Fruit fly (Drosophila melanogaster) whole organism, embryonic: Measurements from ENCODE around the gene CG13455.
A peak's percentile ranks its signal among the peaks of the same experiment; 100 is the strongest.

Experiments used
- Antp ChIP-seq: fragments of 200-800 bp; sonication (Bioruptor generic); optimal IDR thresholded peaks from 3 replicates; lab custom pipeline; 2016; ENCODE audit warnings: missing biosample characterization, missing genetic modification characterization
- BtbVII ChIP-seq: fragments of 200-800 bp; sonication (Bioruptor generic); optimal IDR thresholded peaks from 3 replicates; lab custom pipeline; 2017; ENCODE audit warnings: missing biosample characterization, mild to moderate bottlenecking, missing genetic modification characterization
- CG11696 ChIP-seq: fragments of 200-800 bp; sonication (Bioruptor generic); IDR thresholded peaks from 2 replicates; pipeline ENCODE4 v1.3.6; 2022; ENCODE audit warnings: missing biosample characterization, missing genetic modification characterization
- CG13296 ChIP-seq: fragments of 200-800 bp; sonication (Bioruptor generic); optimal IDR thresholded peaks from 3 replicates; lab custom pipeline; 2018; ENCODE audit warnings: missing biosample characterization, mild to moderate bottlenecking, missing genetic modification characterization
- CG13424 ChIP-seq: fragments of 200-800 bp; sonication (Bioruptor generic); optimal IDR thresholded peaks from 2 replicates; lab custom pipeline; 2019; ENCODE audit warnings: missing biosample characterization, mild to moderate bottlenecking, missing genetic modification characterization, moderate library complexity
- CG14014 ChIP-seq: fragments of 200-800 bp; sonication (Bioruptor generic); IDR thresholded peaks from 2 replicates; pipeline ENCODE4 v1.3.6; 2022; ENCODE audit warnings: missing biosample characterization, missing genetic modification characterization
- CG14710 ChIP-seq: fragments of 200-800 bp; sonication (Bioruptor generic); optimal IDR thresholded peaks from 3 replicates; lab custom pipeline; 2019; ENCODE audit warnings: missing biosample characterization, mild to moderate bottlenecking, missing genetic modification characterization, moderate library complexity
- CG15269 ChIP-seq: fragments of 200-800 bp; sonication (Bioruptor generic); optimal IDR thresholded peaks from 2 replicates; lab custom pipeline; 2018; ENCODE audit warnings: missing biosample characterization, mild to moderate bottlenecking, missing genetic modification characterization, moderate library complexity
- CG15601 ChIP-seq: fragments of 200-800 bp; sonication (Bioruptor generic); optimal IDR thresholded peaks from 3 replicates; lab custom pipeline; 2019; ENCODE audit warnings: missing biosample characterization, mild to moderate bottlenecking, missing genetic modification characterization, moderate library complexity
- CG17802 ChIP-seq: fragments of 200-800 bp; sonication (Bioruptor generic); optimal IDR thresholded peaks from 2 replicates; lab custom pipeline; 2018; ENCODE audit warnings: missing biosample characterization, mild to moderate bottlenecking, missing genetic modification characterization, moderate library complexity
- CG30020 ChIP-seq: fragments of 200-800 bp; optimal IDR thresholded peaks from 2 replicates; lab custom pipeline; 2019; ENCODE audit warnings: missing biosample characterization, mild to moderate bottlenecking, missing genetic modification characterization, moderate library complexity
- CG34422 ChIP-seq: fragments of 200-800 bp; sonication (Bioruptor generic); IDR thresholded peaks from 3 replicates; pipeline ENCODE4 v1.3.6; 2022; ENCODE audit warnings: missing biosample characterization, missing genetic modification characterization
- CG6175 ChIP-seq: fragments of 200-800 bp; sonication (Bioruptor generic); IDR thresholded peaks from 3 replicates; pipeline ENCODE4 v1.3.6; 2022; ENCODE audit warnings: missing biosample characterization, missing genetic modification characterization
- CG6254 ChIP-seq: fragments of 200-800 bp; sonication (Bioruptor generic); optimal IDR thresholded peaks from 3 replicates; lab custom pipeline; 2017; ENCODE audit warnings: mild to moderate bottlenecking, missing biosample characterization, missing genetic modification reagents, missing genetic modification characterization
- CG6272 ChIP-seq: fragments of 200-800 bp; sonication (Bioruptor generic); IDR thresholded peaks from 2 replicates; pipeline ENCODE4 v1.3.6; 2022; ENCODE audit warnings: missing biosample characterization, missing genetic modification characterization
- CG7271 ChIP-seq: fragments of 200-800 bp; sonication (Bioruptor generic); optimal IDR thresholded peaks from 2 replicates; lab custom pipeline; 2018; ENCODE audit warnings: missing biosample characterization, mild to moderate bottlenecking, missing genetic modification characterization, moderate library complexity
- CG7556 ChIP-seq: fragments of 200-800 bp; sonication (Bioruptor generic); optimal IDR thresholded peaks from 2 replicates; lab custom pipeline; 2017; ENCODE audit warnings: missing biosample characterization, mild to moderate bottlenecking, missing genetic modification characterization
- CG7786 ChIP-seq: fragments of 200-800 bp; sonication (Bioruptor generic); optimal IDR thresholded peaks from 2 replicates; lab custom pipeline; 2016; ENCODE audit warnings: missing biosample characterization, missing genetic modification characterization
- CG9817 ChIP-seq: fragments of 200-800 bp; sonication (Bioruptor generic); optimal IDR thresholded peaks from 2 replicates; lab custom pipeline; 2018; ENCODE audit warnings: missing biosample characterization, mild to moderate bottlenecking, missing genetic modification characterization, moderate library complexity
- CHES-1-like ChIP-seq: fragments of 200-800 bp; sonication (Bioruptor generic); optimal IDR thresholded peaks from 2 replicates; lab custom pipeline; 2016; ENCODE audit warnings: missing biosample characterization, missing genetic modification characterization
- Dad ChIP-seq: fragments of 200-800 bp; sonication (Bioruptor generic); optimal IDR thresholded peaks from 3 replicates; lab custom pipeline; 2016; ENCODE audit warnings: missing biosample characterization, missing genetic modification characterization
- Drgx ChIP-seq: fragments of 200-800 bp; sonication (Bioruptor generic); IDR thresholded peaks from 2 replicates; pipeline ENCODE4 v1.3.6; 2022; ENCODE audit warnings: missing biosample characterization, missing genetic modification characterization
- E2f2 ChIP-seq: fragments of 200-800 bp; sonication (Bioruptor generic); IDR thresholded peaks from 2 replicates; pipeline ENCODE4 v1.3.6; 2022; ENCODE audit warnings: missing biosample characterization, missing genetic modification characterization
- Ets97D ChIP-seq: fragments of 200-800 bp; sonication (Bioruptor generic); optimal IDR thresholded peaks from 3 replicates; lab custom pipeline; 2016; ENCODE audit warnings: missing biosample characterization, missing genetic modification characterization
- Fer1 ChIP-seq: fragments of 200-800 bp; sonication (Bioruptor generic); optimal IDR thresholded peaks from 2 replicates; lab custom pipeline; 2017; ENCODE audit warnings: missing biosample characterization, mild to moderate bottlenecking, missing genetic modification characterization
- H15 ChIP-seq: fragments of 200-800 bp; sonication (Bioruptor generic); IDR thresholded peaks from 3 replicates; pipeline ENCODE4 v1.3.6; 2022; ENCODE audit warnings: missing biosample characterization, missing genetic modification characterization
- Hr39 ChIP-seq: fragments of >200 bp; optimal IDR thresholded peaks from 2 replicates; lab custom pipeline; 2017
- Hr51 ChIP-seq, 2 experiments: fragments of 200-800 bp; sonication (Bioruptor generic); optimal IDR thresholded peaks; 2 replicates in 1 of 2; 3 replicates in 1 of 2; lab custom pipeline; 2016 to 2018; ENCODE audit warnings: missing biosample characterization in 2 of 2, missing genetic modification characterization in 2 of 2, mild to moderate bottlenecking in 1 of 2, moderate library complexity in 1 of 2
- MBD-R2 ChIP-seq: fragments of 200-800 bp; sonication (Bioruptor generic); IDR thresholded peaks from 2 replicates; pipeline ENCODE4 v1.3.6; 2022; ENCODE audit warnings: missing biosample characterization, missing genetic modification characterization
- Nf-YA ChIP-seq: fragments of 200-800 bp; sonication (Bioruptor generic); IDR thresholded peaks from 2 replicates; pipeline ENCODE4 v1.3.6; 2022; ENCODE audit warnings: missing biosample characterization, missing genetic modification characterization
- NfI ChIP-seq: fragments of 200-800 bp; sonication (Bioruptor generic); optimal IDR thresholded peaks from 3 replicates; lab custom pipeline; 2018; ENCODE audit warnings: missing biosample characterization, mild to moderate bottlenecking, missing genetic modification characterization, moderate library complexity
- Side ChIP-seq: fragments of 200-800 bp; sonication (Bioruptor generic); optimal IDR thresholded peaks from 2 replicates; lab custom pipeline; 2016; ENCODE audit warnings: missing biosample characterization, missing genetic modification characterization
- Sin3A ChIP-seq: fragments of >200 bp; optimal IDR thresholded peaks from 2 replicates; lab custom pipeline; 2018
- chinmo ChIP-seq: fragments of 200-800 bp; sonication (Bioruptor generic); IDR thresholded peaks from 4 replicates; pipeline ENCODE4 v1.3.6; 2022; ENCODE audit warnings: missing biosample characterization, missing genetic modification characterization; ENCODE audit not compliant: partially characterized antibody
- da ChIP-seq: fragments of 200-800 bp; sonication (Bioruptor generic); optimal IDR thresholded peaks from 2 replicates; lab custom pipeline; 2016; ENCODE audit warnings: missing biosample characterization, missing genetic modification characterization
- dan ChIP-seq: fragments of 200-800 bp; sonication (Bioruptor generic); IDR thresholded peaks from 2 replicates; pipeline ENCODE4 v1.3.6; 2022; ENCODE audit warnings: missing biosample characterization, missing genetic modification characterization
- ems ChIP-seq: fragments of 200-800 bp; sonication (Bioruptor generic); optimal IDR thresholded peaks from 3 replicates; lab custom pipeline; 2016; ENCODE audit warnings: missing biosample characterization, missing genetic modification characterization
- inv ChIP-seq: fragments of 200-800 bp; sonication (Bioruptor generic); IDR thresholded peaks from 2 replicates; pipeline ENCODE4 v1.3.6; 2022; ENCODE audit warnings: missing biosample characterization, missing genetic modification characterization; ENCODE audit not compliant: partially characterized antibody
- lab ChIP-seq: fragments of 200-800 bp; sonication (Bioruptor generic); optimal IDR thresholded peaks from 3 replicates; lab custom pipeline; 2017; ENCODE audit warnings: missing biosample characterization, missing genetic modification characterization, mild to moderate bottlenecking, moderate library complexity, missing genetic modification reagents
- lov ChIP-seq, 2 experiments: fragments of 200-800 bp in 1 of 2; fragments of >200 bp in 1 of 2; sonication (Bioruptor generic) in 1 of 2; IDR thresholded peaks in 1 of 2; optimal IDR thresholded peaks in 1 of 2; 2 replicates in 1 of 2; 3 replicates in 1 of 2; pipeline versions ENCODE4 v1.3.6 to Lab custom; 2017 to 2022; ENCODE audit warnings: missing biosample characterization in 1 of 2, missing genetic modification characterization in 1 of 2
- nerfin-1 ChIP-seq: fragments of 200-800 bp; sonication (Bioruptor generic); optimal IDR thresholded peaks from 3 replicates; lab custom pipeline; 2019; ENCODE audit warnings: missing biosample characterization, mild to moderate bottlenecking, missing genetic modification characterization, moderate library complexity
- sc ChIP-seq, 3 experiments: fragments of >200 bp in 2 of 3; fragments of 200-800 bp in 1 of 3; sonication (Bioruptor generic) in 1 of 3; optimal IDR thresholded peaks; 2 replicates in 2 of 3; 3 replicates in 1 of 3; lab custom pipeline; 2017; ENCODE audit warnings: mild to moderate bottlenecking in 1 of 3, missing biosample characterization in 1 of 3, missing genetic modification characterization in 1 of 3, missing genetic modification reagents in 1 of 3
- schlank ChIP-seq: fragments of 200-800 bp; sonication (Bioruptor generic); optimal IDR thresholded peaks from 2 replicates; lab custom pipeline; 2018; ENCODE audit warnings: missing biosample characterization, mild to moderate bottlenecking, missing genetic modification characterization
- sna ChIP-seq: fragments of 200-800 bp; sonication (Bioruptor generic); IDR thresholded peaks from 2 replicates; pipeline ENCODE4 v1.3.6; 2022; ENCODE audit warnings: missing biosample characterization, missing genetic modification characterization; ENCODE audit not compliant: partially characterized antibody
- stwl ChIP-seq: fragments of 200-800 bp; sonication (Bioruptor generic); optimal IDR thresholded peaks from 3 replicates; lab custom pipeline; 2018; ENCODE audit warnings: missing biosample characterization, mild to moderate bottlenecking, missing genetic modification characterization, moderate library complexity
- sug ChIP-seq: fragments of 200-800 bp; optimal IDR thresholded peaks from 2 replicates; lab custom pipeline; 2019; ENCODE audit warnings: missing biosample characterization, mild to moderate bottlenecking, missing genetic modification characterization, moderate library complexity
- vnd ChIP-seq: fragments of 200-800 bp; sonication (Bioruptor generic); IDR thresholded peaks from 3 replicates; pipeline ENCODE4 v1.3.6; 2022; ENCODE audit warnings: missing biosample characterization, missing genetic modification characterization; ENCODE audit not compliant: partially characterized antibody
- wor ChIP-seq: fragments of 200-800 bp; sonication (Bioruptor generic); IDR thresholded peaks from 2 replicates; pipeline ENCODE4 v1.3.6; 2022; ENCODE audit warnings: missing biosample characterization, missing genetic modification characterization
- zen2 ChIP-seq: fragments of 200-800 bp; sonication (Bioruptor generic); IDR thresholded peaks from 3 replicates; pipeline ENCODE4 v1.3.6; 2022; ENCODE audit warnings: missing biosample characterization, missing genetic modification characterization; ENCODE audit not compliant: partially characterized antibody

The CG13455 gene

DNA sequence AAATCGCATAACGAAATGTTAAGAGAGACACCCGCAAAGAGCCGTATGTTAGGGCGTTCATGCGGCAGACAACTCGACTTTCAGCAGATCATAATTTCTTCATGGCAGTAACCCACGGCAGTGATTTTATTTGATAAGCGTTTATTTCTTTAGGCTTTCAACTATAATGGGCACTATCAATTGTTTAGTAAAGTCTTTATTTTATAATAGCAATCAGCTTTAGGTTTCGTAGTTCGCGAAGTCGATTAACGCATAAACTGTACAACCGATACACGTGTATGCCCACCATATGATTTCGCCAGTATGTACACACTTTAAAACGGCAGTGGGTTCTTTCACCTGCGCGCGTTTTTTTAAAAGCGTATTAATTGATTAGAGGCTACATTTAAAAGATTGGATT, 11.9 kb downstream of the CG13455 start, which contains the start of gene CG7841 (continued):
- TF ChIP-seq vnd (GFP tag; lab: Robert Waterston, UW) (no peak), H15 (GFP tag; lab: Robert Waterston, UW) (no peak; the same call in 2 of the 3 replicates), da (GFP tag; lab: Kevin White, UChicago) (peak; percentile 94), dan (GFP tag; lab: Robert Waterston, UW) (no peak), CG7556 (GFP tag; lab: Kevin White, UChicago) (peak; percentile 97), ems (GFP tag; lab: Kevin White, UChicago) (peak; percentile 97), Hr51 (GFP tag; optimal IDR thresholded peaks at IDR 0.05; lab: Kevin White, UChicago) (peak; percentile 95 to 99), CG14014 (GFP tag; lab: Robert Waterston, UW) (peak; percentile 96), CG11696 (GFP tag; lab: Robert Waterston, UW) (peak; percentile 91), Hr39 (lab: Kevin White, UChicago) (no peak), sna (GFP tag; lab: Robert Waterston, UW) (no peak), CG34422 (GFP tag; lab: Robert Waterston, UW) (peak; percentile 94), sug (tag; lab: Kevin White, UChicago) (peak; percentile 99), schlank (tag; lab: Kevin White, UChicago) (peak; percentile 97), CG6254 (peak; percentile 96), inv (GFP tag; lab: Robert Waterston, UW) (no peak), E2f2 (GFP tag; lab: Robert Waterston, UW) (peak; percentile 91), Dad (GFP tag; lab: Kevin White, UChicago) (peak; percentile 96), Drgx (peak; percentile 98), Sin3A (lab: Kevin White, UChicago) (no peak), lab (peak; percentile 99), CG30020 (tag; lab: Kevin White, UChicago) (peak; percentile 89), stwl (peak; percentile 78), CG6175 (GFP tag; lab: Robert Waterston, UW) (no peak; the same call in 1 of the 3 replicates), chinmo (GFP tag; lab: Robert Waterston, UW) (no peak), Side (GFP tag; lab: Kevin White, UChicago) (peak; percentile 98), CG9817 (tag; lab: Kevin White, UChicago) (peak; percentile 96), CG7786 (peak; percentile 94), zen2 (no peak), lov (optimal IDR thresholded peaks at IDR 0.05; lab: Kevin White, UChicago) (no peak), lov (GFP tag; IDR thresholded peaks at IDR 0.05; lab: Robert Waterston, UW) (peak; percentile 97), MBD-R2 (GFP tag; lab: Robert Waterston, UW) (peak; percentile 94), CHES-1-like (GFP tag; lab: Kevin White, UChicago) (peak; percentile 96), sc (optimal IDR thresholded peaks at IDR 0.05; lab: Kevin White, UChicago) (no peak), sc (GFP tag; optimal IDR thresholded peaks at IDR 0.05; lab: Kevin White, UChicago) (peak; percentile 95), NfI (peak; percentile 98), CG6272 (GFP tag; lab: Robert Waterston, UW) (no peak; the same call in 1 of the 2 replicates), wor (GFP tag; lab: Robert Waterston, UW) (peak; percentile 88), Ets97D (GFP tag; lab: Kevin White, UChicago) (peak; percentile 91), CG7271 (tag; lab: Kevin White, UChicago) (peak; percentile 86), Fer1 (GFP tag; lab: Kevin White, UChicago) (peak; percentile 99), CG13296 (GFP tag; lab: Kevin White, UChicago) (peak; percentile 99), CG17802 (tag; lab: Kevin White, UChicago) (peak; percentile 85), Nf-YA (GFP tag; lab: Robert Waterston, UW) (peak; percentile 92), CG14710 (peak; percentile 100), Antp (GFP tag; lab: Kevin White, UChicago) (peak; percentile 95), CG15269 (tag; lab: Kevin White, UChicago) (peak; percentile 98), CG13424 (tag; lab: Kevin White, UChicago) (peak; percentile 99), BtbVII (GFP tag; lab: Kevin White, UChicago) (peak; percentile 99), nerfin-1 (tag; lab: Kevin White, UChicago) (peak; percentile 98), CG15601 (peak; percentile 97)
